Comparison of ENCODE assay signal across 4 worm cellular contexts in genomic region chrX:4131354-4131753, ce11.
TF ChIP-seq lines count a peak whose summit lies in the region.

No protein-coding gene starts in this region.

TF ChIP-seq in whole organism, L1 larva, 84 proteins besides CTCF, POLR2A, EP300 and RAD21 (continues in another document):
- peak; percentile 56 for TF ChIP-seq lin-14 (GFP tag; optimal IDR thresholded peaks at IDR 0.05; lab: Kevin White, UChicago)
- TF ChIP-seq isw-1 (GFP tag; IDR thresholded peaks at IDR 0.05; lab: Robert Waterston, UW), result no peak
- TF ChIP-seq F16B12.6 (tag; optimal IDR thresholded peaks at IDR 0.05; lab: Kevin White, UChicago), result no peak
- no peak for TF ChIP-seq aly-2 (tag; optimal IDR thresholded peaks at IDR 0.05; lab: Kevin White, UChicago)
- TF ChIP-seq ceh-82 (tag; optimal IDR thresholded peaks at IDR 0.05; lab: Kevin White, UChicago), result no peak
- TF ChIP-seq ets-5 (GFP tag; IDR thresholded peaks at IDR 0.05; lab: Robert Waterston, UW), result no peak
- TF ChIP-seq egl-13 (tag; optimal IDR thresholded peaks at IDR 0.05; lab: Kevin White, UChicago), result no peak
- TF ChIP-seq mdl-1 (tag; optimal IDR thresholded peaks at IDR 0.05; lab: Kevin White, UChicago), result no peak
- TF ChIP-seq nhr-85 (tag; lab: Kevin White, UChicago), result no peak
- TF ChIP-seq sox-4 (tag; optimal IDR thresholded peaks at IDR 0.05; lab: Kevin White, UChicago), result no peak
- TF ChIP-seq nhr-77 (tag; optimal IDR thresholded peaks at IDR 0.05; lab: Kevin White, UChicago), result no peak
- no peak for TF ChIP-seq ama-1 (optimal IDR thresholded peaks at IDR 0.05; lab: Kevin White, UChicago)
- no peak for TF ChIP-seq C04F5.9 (tag; optimal IDR thresholded peaks at IDR 0.05; lab: Kevin White, UChicago)
- peak; percentile 72 for TF ChIP-seq nhr-19 (GFP tag; conservative IDR thresholded peaks at IDR 0.05; lab: Robert Waterston, UW)
- TF ChIP-seq unc-30 (tag; optimal IDR thresholded peaks at IDR 0.05; lab: Kevin White, UChicago), result no peak
- no peak for TF ChIP-seq zip-4 (GFP tag; optimal IDR thresholded peaks at IDR 0.05; lab: Kevin White, UChicago)
- peak; percentile 61 for TF ChIP-seq nhr-20 (tag; optimal IDR thresholded peaks at IDR 0.05; lab: Kevin White, UChicago)
- TF ChIP-seq tbx-2 (tag; optimal IDR thresholded peaks at IDR 0.05; lab: Kevin White, UChicago), result peak; percentile 17
- no peak for TF ChIP-seq fkh-8 (tag; optimal IDR thresholded peaks at IDR 0.05; lab: Kevin White, UChicago)
- no peak for TF ChIP-seq ceh-8 (GFP tag; optimal IDR thresholded peaks at IDR 0.05; lab: Kevin White, UChicago)
- no peak for TF ChIP-seq egl-27 (tag; optimal IDR thresholded peaks at IDR 0.05; lab: Kevin White, UChicago)
- peak; percentile 83 for TF ChIP-seq nhr-71 (tag; optimal IDR thresholded peaks at IDR 0.05; lab: Kevin White, UChicago)
- TF ChIP-seq ceh-63 (GFP tag; optimal IDR thresholded peaks at IDR 0.05; lab: Kevin White, UChicago), result no peak
- TF ChIP-seq lin-35 (GFP tag; optimal IDR thresholded peaks at IDR 0.05; lab: Kevin White, UChicago), result no peak
- no peak for TF ChIP-seq elt-2 (tag; optimal IDR thresholded peaks at IDR 0.05; lab: Kevin White, UChicago)

TF ChIP-seq in whole organism, L2 larva, 48 proteins besides CTCF, POLR2A, EP300 and RAD21:
- TF ChIP-seq blmp-1 (tag; optimal IDR thresholded peaks at IDR 0.05; lab: Kevin White, UChicago; ENCODE audit: insufficient read depth) (no peak), sma-9 (GFP tag; optimal IDR thresholded peaks at IDR 0.05; lab: Kevin White, UChicago) (peak; percentile 52), sma-9 (tag; optimal IDR thresholded peaks at IDR 0.05; lab: Kevin White, UChicago) (no peak), lsy-2 (tag; optimal IDR thresholded peaks at IDR 0.05; lab: Kevin White, UChicago) (peak in 1 of 2 experiments; percentile 51), F13H6.1 (tag; optimal IDR thresholded peaks at IDR 0.05; lab: Kevin White, UChicago) (peak; percentile 36), sem-4 (tag; optimal IDR thresholded peaks at IDR 0.05; lab: Kevin White, UChicago) (no peak), nhr-129 (tag; optimal IDR thresholded peaks at IDR 0.05; lab: Kevin White, UChicago) (peak; percentile 57), ceh-16 (tag; optimal IDR thresholded peaks at IDR 0.05; lab: Kevin White, UChicago) (no peak), mdl-1 (tag; optimal IDR thresholded peaks at IDR 0.05; lab: Kevin White, UChicago) (no peak), fos-1 (tag; optimal IDR thresholded peaks at IDR 0.05; lab: Kevin White, UChicago) (no peak), crh-2 (tag; optimal IDR thresholded peaks at IDR 0.05; lab: Kevin White, UChicago) (no peak), lin-39 (tag; optimal IDR thresholded peaks at IDR 0.05; lab: Kevin White, UChicago) (no peak), nhr-10 (tag; optimal IDR thresholded peaks at IDR 0.05; lab: Kevin White, UChicago) (no peak), lin-11 (tag; optimal IDR thresholded peaks at IDR 0.05; lab: Kevin White, UChicago) (no peak)

TF ChIP-seq in whole organism, L3 larva, 47 proteins besides CTCF, POLR2A, EP300 and RAD21:
- TF ChIP-seq nhr-23 (tag; optimal IDR thresholded peaks at IDR 0.05; lab: Kevin White, UChicago) (no peak), nfya-1 (tag; optimal IDR thresholded peaks at IDR 0.05; lab: Kevin White, UChicago; ENCODE audit: insufficient read depth) (peak; percentile 6), nhr-43 (tag; optimal IDR thresholded peaks at IDR 0.05; lab: Kevin White, UChicago; ENCODE audit: poor library complexity, severe bottlenecking) (no peak), fos-1 (tag; optimal IDR thresholded peaks at IDR 0.05; lab: Kevin White, UChicago) (no peak)

TF ChIP-seq in whole organism, L4 larva, 104 proteins besides CTCF, POLR2A, EP300 and RAD21:
- TF ChIP-seq Y105C5A.15 (GFP tag; IDR thresholded peaks at IDR 0.05; lab: Robert Waterston, UW), result no peak
- TF ChIP-seq hlh-11 (tag; optimal IDR thresholded peaks at IDR 0.05; lab: Kevin White, UChicago), result peak; percentile 11
- TF ChIP-seq F44E2.7 (GFP tag; IDR thresholded peaks at IDR 0.05; lab: Robert Waterston, UW), result no peak
- TF ChIP-seq lin-38 (GFP tag; IDR thresholded peaks at IDR 0.05; lab: Robert Waterston, UW), result no peak
- no peak for TF ChIP-seq T26A8.4 (GFP tag; IDR thresholded peaks at IDR 0.05; lab: Robert Waterston, UW)
- TF ChIP-seq ctbp-1 (GFP tag; IDR thresholded peaks at IDR 0.05; lab: Robert Waterston, UW), result no peak
- TF ChIP-seq mep-1 (tag; optimal IDR thresholded peaks at IDR 0.05; lab: Kevin White, UChicago), result no peak
- no peak for TF ChIP-seq lin-15B (tag; optimal IDR thresholded peaks at IDR 0.05; lab: Kevin White, UChicago)
- TF ChIP-seq set-16 (GFP tag; IDR thresholded peaks at IDR 0.05; lab: Robert Waterston, UW), result no peak
- peak in 1 of 2 experiments; percentile 3 for TF ChIP-seq hif-1 (tag; optimal IDR thresholded peaks at IDR 0.05; lab: Kevin White, UChicago)
- TF ChIP-seq mxl-2 (GFP tag; conservative IDR thresholded peaks at IDR 0.05; lab: Robert Waterston, UW), result no peak
- TF ChIP-seq pha-4 (GFP tag; IDR thresholded peaks at IDR 0.05; lab: Robert Waterston, UW), result no peak
- TF ChIP-seq pha-4 (tag; optimal IDR thresholded peaks at IDR 0.05; lab: Kevin White, UChicago), result no peak
- TF ChIP-seq nhr-77 (tag; optimal IDR thresholded peaks at IDR 0.05; lab: Kevin White, UChicago), result no peak
- no peak for TF ChIP-seq nhr-6 (tag; optimal IDR thresholded peaks at IDR 0.05; lab: Kevin White, UChicago)
- no peak for TF ChIP-seq attf-4 (tag; optimal IDR thresholded peaks at IDR 0.05; lab: Kevin White, UChicago)
- peak; percentile 25 for TF ChIP-seq hlh-30 (tag; optimal IDR thresholded peaks at IDR 0.05; lab: Kevin White, UChicago; ENCODE audit: insufficient read depth)
- no peak for TF ChIP-seq T20F7.1 (GFP tag; optimal IDR thresholded peaks at IDR 0.05; lab: Kevin White, UChicago)
- TF ChIP-seq egl-27 (tag; optimal IDR thresholded peaks at IDR 0.05; lab: Kevin White, UChicago), result no peak
- TF ChIP-seq duxl-1 (tag; optimal IDR thresholded peaks at IDR 0.05; lab: Kevin White, UChicago; ENCODE audit: poor library complexity), result no peak
- no peak for TF ChIP-seq mes-2 (tag; optimal IDR thresholded peaks at IDR 0.05; lab: Kevin White, UChicago; ENCODE audit: poor library complexity, severe bottlenecking)
- no peak for TF ChIP-seq dmd-6 (GFP tag; IDR thresholded peaks at IDR 0.05; lab: Robert Waterston, UW)
- no peak for TF ChIP-seq nhr-237 (tag; optimal IDR thresholded peaks at IDR 0.05; lab: Kevin White, UChicago)
- no peak for TF ChIP-seq zfp-3 (GFP tag; conservative IDR thresholded peaks at IDR 0.05; lab: Robert Waterston, UW)
- no peak for TF ChIP-seq nhr-41 (GFP tag; IDR thresholded peaks at IDR 0.05; lab: Robert Waterston, UW)

Comparison
In these comparisons a context has a peak if more than half of its experiments do, and no peak if none do; other contexts are left out.
1. Of the 29 proteins assayed by ChIP-seq in both whole organism, L4 larva and whole organism, L1 larva: peak only in whole organism, L4 larva: none; only in whole organism, L1 larva: lin-39; in both: none; in neither: 27; mixed calls (peak in some experiments, not most) for 1.